Worm (Caenorhabditis elegans) whole organism, young adult: ENCODE results near the gene srxa-10.

Experiments used
- Y79H2A.3 ChIP-seq: fragments of 200-800 bp; sonication (Bioruptor generic); conservative IDR thresholded peaks from 2 replicates; pipeline ENCODE4 v1.3.6; 2022; ENCODE audit warnings: missing genetic modification reagents, missing genetic modification characterization, missing compliant biosample characterization
- atf-7 ChIP-seq: sonication (generic microtip); optimal IDR thresholded peaks from 2 replicates; lab custom pipeline; 2017; ENCODE audit warnings: mild to moderate bottlenecking, missing genetic modification characterization, missing compliant biosample characterization
- pbrm-1 ChIP-seq: fragments of 200-800 bp; sonication (Bioruptor generic); IDR thresholded peaks from 2 replicates; pipeline ENCODE4 v1.3.6; 2022; ENCODE audit warnings: missing genetic modification reagents, missing genetic modification characterization, missing compliant biosample characterization
- snpc-4 ChIP-seq, 5 experiments: fragments of 150-350 bp in 1 of 5; sonication (generic microtip) in 4 of 5; optimal IDR thresholded peaks; 2 replicates each; lab custom pipeline; 2014 to 2018; ENCODE audit warnings: missing genetic modification characterization in 5 of 5, missing biosample characterization in 3 of 5, antibody characterized with exemption in 2 of 5, mild to moderate bottlenecking in 2 of 5, missing compliant biosample characterization in 2 of 5, missing genotype in 2 of 5, moderate library complexity in 2 of 5, missing genetic modification reagents in 1 of 5

- TF ChIP-seq snpc-4 (GFP tag; optimal IDR thresholded peaks at IDR 0.05; lab: Kevin White, UChicago) (no peak), snpc-4 (tag; optimal IDR thresholded peaks at IDR 0.05; lab: Kevin White, UChicago) (no peak), atf-7 (tag; lab: Kevin White, UChicago) (peak; percentile 51), pbrm-1 (GFP tag; lab: Robert Waterston, UW) (no peak), Y79H2A.3 (GFP tag; lab: Robert Waterston, UW) (no peak)
These were observed 28.1 kb upstream of the srxa-10 start, which contains the start of gene lin-52 for ce11 chrIII:9824330-9824934.
